Worm (Caenorhabditis elegans): ENCODE measurements around the gene best-3.
A peak's percentile ranks its signal among the peaks of the same experiment; 100 is the strongest.

Gene best-3

ce11 chrII:47280-47679, 34.5 kb downstream of the best-3 start, which contains the start of gene C23H3.5:
C23H3.5 (plus strand) TSS chrII:47580.
- TF ChIP-seq lin-39 (tag; optimal IDR thresholded peaks at IDR 0.05) = no peak
- no peak for TF ChIP-seq mml-1 (tag; optimal IDR thresholded peaks at IDR 0.05)
- TF ChIP-seq ama-1 (optimal IDR thresholded peaks at IDR 0.05) = no peak
- TF ChIP-seq nhr-11 (tag; optimal IDR thresholded peaks at IDR 0.05) = no peak
- TF ChIP-seq unc-62 (GFP tag; optimal IDR thresholded peaks at IDR 0.05) = no peak
- TF ChIP-seq jun-1 (tag; optimal IDR thresholded peaks at IDR 0.05) = no peak
- no peak for TF ChIP-seq egl-5 (tag; optimal IDR thresholded peaks at IDR 0.05)
- no peak for TF ChIP-seq pha-4 (tag; optimal IDR thresholded peaks at IDR 0.05)
- TF ChIP-seq skn-1 (tag; optimal IDR thresholded peaks at IDR 0.05) = no peak
- TF ChIP-seq daf-12 (tag; optimal IDR thresholded peaks at IDR 0.05) = no peak
- no peak for TF ChIP-seq nfya-1 (tag; optimal IDR thresholded peaks at IDR 0.05; ENCODE audit: insufficient read depth)
- no peak for TF ChIP-seq ztf-4 (tag; optimal IDR thresholded peaks at IDR 0.05)
- TF ChIP-seq nhr-25 (tag; optimal IDR thresholded peaks at IDR 0.05) = no peak
- TF ChIP-seq snpc-4 (tag; optimal IDR thresholded peaks at IDR 0.05) = no peak
- TF ChIP-seq ceh-9 (tag; optimal IDR thresholded peaks at IDR 0.05) = no peak
- TF ChIP-seq aly-2 (tag; optimal IDR thresholded peaks at IDR 0.05) = no peak
- TF ChIP-seq sea-2 (GFP tag; optimal IDR thresholded peaks at IDR 0.05) = no peak
- no peak for TF ChIP-seq tbx-2 (tag; optimal IDR thresholded peaks at IDR 0.05)

- no peak for TF ChIP-seq fkh-10 (GFP tag; optimal IDR thresholded peaks at IDR 0.05)
- no peak for TF ChIP-seq nhr-76 (tag; optimal IDR thresholded peaks at IDR 0.05)
- TF ChIP-seq aly-2 (tag; optimal IDR thresholded peaks at IDR 0.05) = no peak
- TF ChIP-seq ceh-28 (tag; optimal IDR thresholded peaks at IDR 0.05) = peak; percentile 19
- TF ChIP-seq pqm-1 (tag; optimal IDR thresholded peaks at IDR 0.05) = peak; percentile 61
- TF ChIP-seq ceh-82 (tag; optimal IDR thresholded peaks at IDR 0.05) = no peak
- TF ChIP-seq nhr-43 (tag; optimal IDR thresholded peaks at IDR 0.05; ENCODE audit: poor library complexity, severe bottlenecking) = no peak
- TF ChIP-seq elt-2 (tag; optimal IDR thresholded peaks at IDR 0.05) = peak; percentile 44
Observed at ce11 chrII:50862-51261, 38.1 kb downstream of the best-3 start.

ce11 chrII:51352-51751, 38.6 kb downstream of the best-3 start, which contains the start of gene sptl-1:
sptl-1 (plus strand) TSS chrII:51652.
- TF ChIP-seq lsy-12 (tag; optimal IDR thresholded peaks at IDR 0.05) (no peak), nhr-23 (tag; optimal IDR thresholded peaks at IDR 0.05) (no peak), hmg-11 (tag; optimal IDR thresholded peaks at IDR 0.05) (no peak), tbx-2 (tag; optimal IDR thresholded peaks at IDR 0.05) (no peak), lin-39 (tag; optimal IDR thresholded peaks at IDR 0.05) (no peak), mdl-1 (tag; optimal IDR thresholded peaks at IDR 0.05) (no peak), fkh-10 (GFP tag; optimal IDR thresholded peaks at IDR 0.05) (no peak), egl-5 (tag; optimal IDR thresholded peaks at IDR 0.05) (no peak), nhr-11 (tag; optimal IDR thresholded peaks at IDR 0.05) (no peak), nhr-25 (tag; optimal IDR thresholded peaks at IDR 0.05) (no peak), pqm-1 (tag; optimal IDR thresholded peaks at IDR 0.05) (no peak)

ce11 chrII:55204-55603, 42.4 kb downstream of the best-3 start, which contains the start of gene tre-5:
tre-5 (minus strand) TSS chrII:55304.
- no peak for TF ChIP-seq nfya-1 (tag; optimal IDR thresholded peaks at IDR 0.05; ENCODE audit: insufficient read depth)

ce11 chrII:57370-57769, 44.6 kb downstream of the best-3 start, which contains the start of gene ascc-1:
ascc-1 (plus strand) TSS chrII:57670.
- no peak for TF ChIP-seq nhr-76 (tag; optimal IDR thresholded peaks at IDR 0.05)
- no peak for TF ChIP-seq ztf-11 (tag; optimal IDR thresholded peaks at IDR 0.05)
- no peak for TF ChIP-seq lsy-12 (tag; optimal IDR thresholded peaks at IDR 0.05)
- no peak for TF ChIP-seq mml-1 (tag; optimal IDR thresholded peaks at IDR 0.05)
- TF ChIP-seq nhr-43 (tag; optimal IDR thresholded peaks at IDR 0.05; ENCODE audit: poor library complexity, severe bottlenecking) = no peak
- no peak for TF ChIP-seq zag-1 (tag; optimal IDR thresholded peaks at IDR 0.05)
- no peak for TF ChIP-seq egl-27 (tag; optimal IDR thresholded peaks at IDR 0.05)
- TF ChIP-seq unc-62 (GFP tag; optimal IDR thresholded peaks at IDR 0.05) = no peak
- TF ChIP-seq sea-2 (GFP tag; optimal IDR thresholded peaks at IDR 0.05) = no peak
- TF ChIP-seq tbx-2 (tag; optimal IDR thresholded peaks at IDR 0.05) = no peak
- TF ChIP-seq ceh-82 (tag; optimal IDR thresholded peaks at IDR 0.05) = no peak

- TF ChIP-seq nhr-12 (tag; optimal IDR thresholded peaks at IDR 0.05) (no peak), fkh-10 (GFP tag; optimal IDR thresholded peaks at IDR 0.05) (no peak), unc-39 (tag; optimal IDR thresholded peaks at IDR 0.05) (no peak), aly-2 (tag; optimal IDR thresholded peaks at IDR 0.05) (no peak), pha-4 (tag; optimal IDR thresholded peaks at IDR 0.05) (no peak), lin-39 (tag; optimal IDR thresholded peaks at IDR 0.05) (no peak)
Observed at ce11 chrII:57873-58272, 45.1 kb downstream of the best-3 start.
